Fruit fly (Drosophila melanogaster): ENCODE results near the gene kek3.

The kek3 gene

DNA sequence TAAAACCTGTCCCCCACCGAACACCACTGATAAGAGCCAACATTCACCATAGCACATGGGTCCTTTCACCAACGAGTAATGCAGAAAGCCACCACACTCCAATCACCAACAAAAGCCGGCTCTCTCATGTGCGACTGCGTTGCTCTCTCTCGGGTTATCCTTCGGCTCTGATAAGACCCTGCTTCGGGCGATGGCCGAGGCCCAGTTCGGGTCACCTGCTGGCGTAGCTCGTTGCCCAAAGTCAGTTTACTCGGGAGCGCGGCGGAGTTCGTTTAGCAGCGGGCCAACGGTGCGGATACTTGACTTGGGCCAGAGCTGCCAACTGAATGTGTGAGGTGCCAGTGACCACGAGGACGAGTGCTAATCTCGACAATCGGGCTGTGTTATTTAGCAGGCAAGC lies at the start of gene kek3:
TSS of gene kek3 (plus strand) at position 244 of the 400 bp plus-strand sequence.
- TF ChIP-seq ttk (optimal IDR thresholded peaks at IDR 0.05) (no peak), Sin3A (optimal IDR thresholded peaks at IDR 0.05) (no peak), psq (optimal IDR thresholded peaks at IDR 0.05) (no peak), Myc (optimal IDR thresholded peaks at IDR 0.05) (no peak), insv (optimal IDR thresholded peaks at IDR 0.05) (no peak), h (optimal IDR thresholded peaks at IDR 0.05) (no peak)

DNA sequence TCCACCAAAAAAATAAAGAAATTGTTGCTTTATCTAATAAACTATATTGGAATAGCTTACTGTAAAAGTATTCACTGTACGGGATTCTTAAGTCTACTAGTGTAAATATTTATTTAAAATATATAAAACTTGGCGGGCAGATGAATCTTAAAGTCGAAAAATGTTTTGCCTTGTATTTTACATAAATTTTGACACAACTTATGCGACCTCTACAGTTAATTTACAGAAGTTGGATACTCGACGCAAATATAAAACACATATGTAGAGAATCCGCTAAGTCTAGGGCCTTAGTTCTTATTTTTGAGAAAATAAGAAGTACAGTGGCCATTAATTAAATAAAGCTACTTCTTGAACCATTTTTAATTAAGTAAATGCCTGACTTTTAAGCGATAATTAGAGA lies 48.0 kb upstream of the kek3 start:
- no peak for TF ChIP-seq h (optimal IDR thresholded peaks at IDR 0.05)
- TF ChIP-seq Myc (optimal IDR thresholded peaks at IDR 0.05) = no peak
- TF ChIP-seq Sin3A (optimal IDR thresholded peaks at IDR 0.05) = no peak
- no peak for TF ChIP-seq psq (optimal IDR thresholded peaks at IDR 0.05)
- no peak for TF ChIP-seq ttk (optimal IDR thresholded peaks at IDR 0.05)
- no peak for TF ChIP-seq insv (optimal IDR thresholded peaks at IDR 0.05)

DNA sequence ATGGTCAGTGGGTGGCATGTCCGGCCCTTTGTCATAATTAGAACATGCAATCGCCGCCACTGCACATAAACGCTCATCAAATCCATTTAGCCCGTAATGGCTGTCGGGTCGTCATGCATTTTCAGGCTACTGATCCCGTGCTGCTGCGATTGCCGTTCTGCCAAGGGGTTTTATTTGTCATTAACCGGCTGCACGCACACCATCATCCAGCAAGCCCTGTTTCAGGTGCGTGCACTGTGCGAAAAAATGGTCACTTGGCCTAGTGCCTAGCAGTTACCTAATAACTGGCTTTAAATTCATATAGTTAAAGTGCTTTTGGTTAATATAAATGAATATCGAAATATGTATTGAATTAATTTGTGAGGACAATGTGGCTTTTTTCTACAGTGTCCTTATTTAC lies 15.1 kb upstream of the kek3 start:
- TF ChIP-seq h (optimal IDR thresholded peaks at IDR 0.05) = no peak
- no peak for TF ChIP-seq ttk (optimal IDR thresholded peaks at IDR 0.05)
- no peak for TF ChIP-seq Myc (optimal IDR thresholded peaks at IDR 0.05)
- TF ChIP-seq psq (optimal IDR thresholded peaks at IDR 0.05) = no peak
- no peak for TF ChIP-seq insv (optimal IDR thresholded peaks at IDR 0.05)
- no peak for TF ChIP-seq Sin3A (optimal IDR thresholded peaks at IDR 0.05)

DNA sequence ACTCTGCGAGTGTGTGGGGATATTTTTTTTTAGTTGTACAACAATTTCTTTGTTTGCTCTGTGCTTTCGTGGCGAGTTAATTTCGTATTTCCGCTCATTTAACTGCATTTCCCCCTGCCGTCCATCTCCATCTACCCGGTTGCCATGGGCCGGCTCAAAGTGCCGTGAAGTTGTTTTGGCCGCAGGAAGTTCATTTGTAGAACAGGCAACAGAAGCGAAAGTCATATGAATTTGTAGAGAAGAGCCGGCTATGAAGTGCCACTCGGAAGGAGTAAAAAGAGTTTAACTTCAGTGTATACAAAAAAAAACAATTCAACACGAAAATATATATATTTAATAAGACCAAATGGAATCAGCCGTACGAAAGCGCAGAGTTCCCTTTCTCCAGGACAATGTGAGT lies 5.3 kb upstream of the kek3 start, which contains the start of gene Skadu:
TSS of gene Skadu (plus strand) at position 301 of the 400 bp plus-strand sequence.
- no peak for TF ChIP-seq Sin3A (optimal IDR thresholded peaks at IDR 0.05)

DNA sequence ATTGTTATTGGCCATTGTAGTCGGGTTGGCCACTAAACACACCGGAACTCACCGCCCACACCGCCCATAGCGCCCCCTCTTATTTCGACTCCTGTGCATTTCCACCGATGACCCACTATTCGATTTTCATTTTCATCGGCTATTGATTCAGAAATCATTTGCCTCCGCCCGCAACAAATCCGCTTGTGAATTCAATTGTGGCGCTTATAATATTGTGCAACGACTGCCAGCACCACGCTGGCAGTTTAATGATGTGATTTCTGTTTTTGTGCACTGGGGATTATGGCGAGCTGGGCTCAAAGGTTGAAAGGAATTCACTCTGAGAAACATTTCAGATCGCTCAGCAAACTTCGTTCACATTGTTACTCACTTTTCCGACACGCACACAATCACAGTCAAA lies 2.5 kb upstream of the kek3 start, which contains the start of gene CG15256:
TSS of gene CG15256 (plus strand) at position 301 of the 400 bp plus-strand sequence.
- TF ChIP-seq h (optimal IDR thresholded peaks at IDR 0.05) (no peak), Myc (optimal IDR thresholded peaks at IDR 0.05) (no peak), Sin3A (optimal IDR thresholded peaks at IDR 0.05) (no peak), insv (optimal IDR thresholded peaks at IDR 0.05) (no peak), psq (optimal IDR thresholded peaks at IDR 0.05) (no peak), ttk (optimal IDR thresholded peaks at IDR 0.05) (no peak)

DNA sequence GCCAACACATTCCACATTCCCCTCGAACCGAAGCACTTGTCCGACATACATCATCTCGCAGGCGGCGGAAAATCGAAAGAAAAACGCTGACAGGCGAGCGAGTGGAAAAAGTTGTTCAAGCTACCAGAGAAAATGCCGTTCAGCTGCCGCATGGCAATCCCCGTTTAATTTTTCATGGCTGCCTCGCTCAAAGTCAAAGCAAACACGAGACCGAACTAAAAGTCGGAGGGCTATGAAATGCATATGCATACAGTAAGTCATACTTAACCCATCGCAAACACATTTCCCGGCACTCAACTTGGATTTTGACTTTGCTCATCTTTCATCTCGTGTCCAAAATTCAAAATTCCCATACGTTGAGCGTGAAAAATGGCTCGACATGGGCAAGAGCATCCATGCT lies 3.2 kb downstream of the kek3 start:
- no peak for TF ChIP-seq Sin3A (optimal IDR thresholded peaks at IDR 0.05)
- no peak for TF ChIP-seq h (optimal IDR thresholded peaks at IDR 0.05)
- no peak for TF ChIP-seq Myc (optimal IDR thresholded peaks at IDR 0.05)
- no peak for TF ChIP-seq insv (optimal IDR thresholded peaks at IDR 0.05)
- no peak for TF ChIP-seq psq (optimal IDR thresholded peaks at IDR 0.05)
- no peak for TF ChIP-seq ttk (optimal IDR thresholded peaks at IDR 0.05)

DNA sequence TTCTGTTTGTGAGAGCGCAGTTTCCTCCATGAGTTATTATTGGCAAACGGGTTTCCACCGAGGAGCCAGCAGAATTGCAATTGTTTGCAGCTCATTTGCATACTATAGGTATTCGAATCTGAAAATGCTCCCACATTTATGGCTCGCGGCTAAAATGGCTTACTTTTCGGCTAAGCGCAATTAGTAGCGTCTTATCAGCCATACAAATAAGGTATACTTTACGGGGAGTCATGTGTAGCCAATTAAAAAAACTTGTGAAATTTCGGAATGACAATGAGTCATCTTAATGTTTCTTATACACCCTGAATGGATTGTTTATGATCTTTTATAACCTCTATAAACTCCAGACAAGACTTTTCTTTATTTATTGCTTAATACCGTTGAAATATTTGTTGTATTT lies 56.6 kb downstream of the kek3 start:
- TF ChIP-seq ttk (optimal IDR thresholded peaks at IDR 0.05) (no peak), h (optimal IDR thresholded peaks at IDR 0.05) (no peak), Myc (optimal IDR thresholded peaks at IDR 0.05) (no peak)

DNA sequence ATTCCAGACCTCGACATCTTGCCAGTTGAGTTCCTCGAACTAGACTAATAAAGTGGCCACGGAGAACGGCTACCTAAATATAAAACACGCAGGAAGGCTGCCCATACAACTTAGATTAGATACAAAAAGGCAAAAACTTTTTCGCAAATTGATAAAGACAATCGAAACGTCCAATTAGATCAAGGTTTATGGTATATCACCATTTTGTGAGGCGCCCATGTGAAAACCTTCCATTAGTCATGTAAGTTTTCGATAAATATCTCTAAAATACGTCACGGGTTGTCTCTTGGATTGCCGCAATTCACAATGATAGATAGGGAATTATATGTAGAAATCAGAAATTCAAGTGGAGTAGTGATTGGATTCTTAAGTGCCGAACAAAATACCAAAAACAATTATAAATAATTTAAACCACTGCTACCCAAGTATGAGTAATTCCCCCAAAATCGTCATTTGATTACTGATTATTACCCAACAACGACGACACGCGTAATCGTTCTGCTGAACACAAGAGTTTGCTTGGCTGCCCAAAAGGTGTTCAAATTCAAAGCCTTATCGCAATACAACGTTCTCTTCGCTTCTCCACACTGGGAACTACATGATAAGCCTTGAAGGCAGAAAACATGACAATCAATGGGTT lies 59.3 kb downstream of the kek3 start, which contains the start of gene CG15255:
TSS of gene CG15255 (minus strand) at position 51 of the 640 bp plus-strand sequence.
- TF ChIP-seq h (optimal IDR thresholded peaks at IDR 0.05) (no peak), Sin3A (optimal IDR thresholded peaks at IDR 0.05) (no peak), psq (optimal IDR thresholded peaks at IDR 0.05) (no peak), insv (optimal IDR thresholded peaks at IDR 0.05) (no peak)

DNA sequence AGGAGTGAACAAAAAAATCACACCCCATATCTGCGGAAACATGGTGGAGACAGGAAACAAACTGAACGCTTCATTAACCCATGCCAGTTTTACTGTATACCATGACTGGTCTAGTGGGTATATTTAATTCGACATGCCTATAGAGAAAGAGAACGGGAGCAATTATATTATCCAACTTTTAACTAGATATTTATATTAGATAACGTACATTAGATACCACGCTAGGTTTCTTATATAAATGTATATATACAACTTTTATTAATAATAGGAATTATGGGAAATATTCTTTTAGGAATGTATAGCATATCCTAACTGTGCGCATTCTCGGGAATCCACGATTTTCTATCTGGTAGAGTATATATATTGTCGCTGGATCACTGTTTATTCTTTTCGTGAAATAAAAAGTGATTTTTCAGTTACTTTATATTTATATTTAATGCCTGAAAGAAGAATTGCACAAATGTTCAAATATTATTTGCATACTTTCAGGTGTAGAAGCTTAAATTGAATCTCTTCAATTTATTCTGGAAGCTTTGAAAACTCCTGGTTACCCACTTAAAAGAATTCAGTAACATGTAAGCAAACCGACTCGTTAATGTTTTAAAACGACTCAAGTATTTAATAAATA lies 60.9 kb downstream of the kek3 start, which contains the start of gene Semp1:
TSS of gene Semp1 (minus strand) at position 51 of the 628 bp plus-strand sequence.
- TF ChIP-seq Myc (optimal IDR thresholded peaks at IDR 0.05) (no peak), Sin3A (optimal IDR thresholded peaks at IDR 0.05) (no peak), h (optimal IDR thresholded peaks at IDR 0.05) (no peak)

DNA sequence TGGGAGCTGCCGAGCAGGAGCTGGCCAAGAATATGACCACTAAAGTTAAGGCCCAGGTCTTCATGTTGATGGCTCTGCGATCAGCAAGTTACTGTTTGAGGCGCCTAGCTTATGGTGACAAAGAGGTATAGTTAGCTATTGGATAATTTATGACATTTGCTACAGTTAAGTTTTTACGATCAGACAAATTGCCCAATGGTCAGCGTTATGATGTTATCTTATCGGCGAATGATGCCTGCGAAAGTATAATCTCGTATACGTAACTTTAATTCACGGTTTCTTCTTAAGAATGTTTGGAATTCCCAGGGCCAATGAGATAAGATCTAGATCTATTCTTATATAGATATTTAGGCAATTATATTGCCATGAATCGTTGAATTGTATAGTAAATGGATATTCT lies 62.2 kb downstream of the kek3 start, which contains the start of gene CG15254:
TSS of gene CG15254 (minus strand) at position 101 of the 400 bp plus-strand sequence.
- TF ChIP-seq insv (optimal IDR thresholded peaks at IDR 0.05) = no peak
- TF ChIP-seq h (optimal IDR thresholded peaks at IDR 0.05) = no peak
- no peak for TF ChIP-seq psq (optimal IDR thresholded peaks at IDR 0.05)
- no peak for TF ChIP-seq Myc (optimal IDR thresholded peaks at IDR 0.05)
- TF ChIP-seq Sin3A (optimal IDR thresholded peaks at IDR 0.05) = no peak
- no peak for TF ChIP-seq ttk (optimal IDR thresholded peaks at IDR 0.05)

DNA sequence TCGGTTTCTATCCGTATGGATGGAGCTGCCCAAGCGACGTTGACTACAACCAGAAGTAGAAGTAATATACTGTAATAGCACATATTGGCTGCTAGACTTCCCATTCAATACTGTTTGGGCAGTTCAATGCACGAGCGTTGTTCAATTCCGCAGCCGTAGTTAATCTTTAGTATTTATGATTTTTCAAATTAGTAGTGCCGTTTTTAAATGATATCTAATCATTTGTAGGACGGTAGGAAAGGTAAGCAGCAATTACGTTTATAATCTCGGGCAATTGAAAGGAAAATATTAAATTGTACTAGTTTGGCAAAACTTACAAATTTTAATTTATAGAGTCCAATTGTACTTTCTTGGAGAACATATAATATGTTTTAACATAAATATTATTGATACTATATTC lies 63.7 kb downstream of the kek3 start, which contains the start of gene CG15253:
TSS of gene CG15253 (minus strand) at position 101 of the 400 bp plus-strand sequence.
- TF ChIP-seq Sin3A (optimal IDR thresholded peaks at IDR 0.05) = no peak
- no peak for TF ChIP-seq insv (optimal IDR thresholded peaks at IDR 0.05)
- TF ChIP-seq Myc (optimal IDR thresholded peaks at IDR 0.05) = no peak
- no peak for TF ChIP-seq psq (optimal IDR thresholded peaks at IDR 0.05)
- TF ChIP-seq ttk (optimal IDR thresholded peaks at IDR 0.05) = no peak
- TF ChIP-seq h (optimal IDR thresholded peaks at IDR 0.05) = no peak

DNA sequence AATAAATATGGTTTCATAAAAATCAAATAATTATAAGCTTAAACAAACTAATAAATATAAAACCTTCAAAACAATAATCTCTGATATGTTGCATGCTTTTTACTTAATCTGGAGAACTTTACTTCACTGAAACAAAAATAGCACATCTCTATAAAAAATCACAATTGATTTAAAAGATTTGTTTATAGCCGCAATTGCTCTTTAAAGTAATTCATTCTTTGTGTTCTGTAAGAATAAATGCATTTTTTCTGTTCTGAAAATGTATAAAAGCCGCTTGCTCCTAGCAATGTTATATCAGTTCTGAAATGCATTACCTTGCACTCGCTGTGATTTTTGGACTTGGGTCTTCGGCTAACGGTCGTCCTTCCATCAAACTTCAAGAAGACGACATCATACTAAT lies 64.2 kb downstream of the kek3 start, which contains the start of gene CG11865:
TSS of gene CG11865 (plus strand) at position 301 of the 400 bp plus-strand sequence.
- TF ChIP-seq ttk (optimal IDR thresholded peaks at IDR 0.05) (no peak), Myc (optimal IDR thresholded peaks at IDR 0.05) (no peak), Sin3A (optimal IDR thresholded peaks at IDR 0.05) (no peak), h (optimal IDR thresholded peaks at IDR 0.05) (no peak), psq (optimal IDR thresholded peaks at IDR 0.05) (no peak), insv (optimal IDR thresholded peaks at IDR 0.05) (no peak)

DNA sequence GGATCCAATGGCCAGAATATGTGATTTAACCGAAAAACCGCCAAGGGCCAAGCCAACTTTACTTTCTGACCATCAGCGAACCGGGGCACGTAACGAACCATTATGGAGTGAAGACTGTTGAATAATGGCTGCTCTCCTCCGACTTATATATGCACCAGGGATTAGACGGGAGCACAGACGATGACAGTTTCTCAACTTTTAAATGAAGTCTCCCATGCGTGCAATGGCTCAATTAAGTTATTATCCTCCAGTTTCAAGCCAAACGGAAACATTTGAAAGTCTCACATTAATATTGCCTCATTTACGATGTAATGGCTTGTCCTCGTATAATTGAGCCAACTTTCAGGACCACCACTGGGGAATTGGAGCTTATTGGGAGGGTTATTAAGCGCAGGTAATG lies 70.9 kb downstream of the kek3 start, which contains the start of gene Or35a:
TSS of gene Or35a (minus strand) at position 101 of the 400 bp plus-strand sequence.
- TF ChIP-seq ttk (optimal IDR thresholded peaks at IDR 0.05) (no peak), psq (optimal IDR thresholded peaks at IDR 0.05) (no peak), Myc (optimal IDR thresholded peaks at IDR 0.05) (no peak), insv (optimal IDR thresholded peaks at IDR 0.05) (no peak), h (optimal IDR thresholded peaks at IDR 0.05) (no peak), Sin3A (optimal IDR thresholded peaks at IDR 0.05) (no peak)
